Worm (Caenorhabditis elegans): ENCODE measurements around the gene frpr-13.

ce11 chrV:8913940-8914339 is 15.1 kb downstream of the frpr-13 start, which contains the start of gene mod-1:
- no peak for TF ChIP-seq athp-1 (tag; optimal IDR thresholded peaks at IDR 0.05)
- no peak for TF ChIP-seq zfh-2 (GFP tag; conservative IDR thresholded peaks at IDR 0.05)
- no peak for TF ChIP-seq F57A8.1 (GFP tag; optimal IDR thresholded peaks at IDR 0.05)
- no peak for TF ChIP-seq pha-4 (tag; optimal IDR thresholded peaks at IDR 0.05)
- no peak for TF ChIP-seq ama-1 (optimal IDR thresholded peaks at IDR 0.05)
- no peak for TF ChIP-seq ama-1 (GFP tag; optimal IDR thresholded peaks at IDR 0.05)
- TF ChIP-seq T07F8.4 (tag; optimal IDR thresholded peaks at IDR 0.05) = no peak
- no peak for TF ChIP-seq mcd-1 (GFP tag; IDR thresholded peaks at IDR 0.05)
- no peak for TF ChIP-seq nhr-120 (GFP tag; IDR thresholded peaks at IDR 0.05)

Data from whole organism, young adult.